Fruit fly (Drosophila melanogaster) whole organism, embryonic: ENCODE measurements around the gene Ir7g.

Experiments
- Atf-2 ChIP-seq: fragments of 200-800 bp; sonication (Bioruptor generic); optimal IDR thresholded peaks from 2 replicates; lab custom pipeline; 2016; ENCODE audit warnings: missing biosample characterization, missing genetic modification characterization
- Bteb2 ChIP-seq: fragments of 200-800 bp; sonication (Bioruptor generic); optimal IDR thresholded peaks from 2 replicates; lab custom pipeline; 2016; ENCODE audit warnings: missing biosample characterization, missing genetic modification characterization
- CG10321 ChIP-seq: fragments of 200-800 bp; sonication (Bioruptor generic); IDR thresholded peaks from 2 replicates; pipeline ENCODE4 v1.3.6; 2022; ENCODE audit warnings: missing biosample characterization, missing genetic modification characterization
- CG1233 ChIP-seq: fragments of 200-800 bp; sonication (Bioruptor generic); optimal IDR thresholded peaks from 4 replicates; lab custom pipeline; 2018; ENCODE audit warnings: missing biosample characterization, mild to moderate bottlenecking, missing genetic modification characterization
- CG13287 ChIP-seq: fragments of 200-800 bp; sonication (Bioruptor generic); IDR thresholded peaks from 2 replicates; pipeline ENCODE4 v1.3.6; 2022; ENCODE audit warnings: missing biosample characterization, missing genetic modification characterization; ENCODE audit not compliant: partially characterized antibody
- CG14667 ChIP-seq: fragments of 200-800 bp; sonication (Bioruptor generic); IDR thresholded peaks from 2 replicates; pipeline ENCODE4 v1.3.6; 2022; ENCODE audit warnings: missing biosample characterization, missing genetic modification characterization
- CG16779 ChIP-seq: fragments of 200-800 bp; sonication (Bioruptor generic); IDR thresholded peaks from 2 replicates; pipeline ENCODE4 v1.3.6; 2022; ENCODE audit warnings: missing biosample characterization, missing genetic modification characterization
- CG2120 ChIP-seq: fragments of 200-800 bp; sonication (Bioruptor generic); optimal IDR thresholded peaks from 3 replicates; lab custom pipeline; 2016; ENCODE audit warnings: missing biosample characterization, missing genetic modification characterization
- CG34224 ChIP-seq: fragments of 200-800 bp; sonication (Bioruptor generic); IDR thresholded peaks from 3 replicates; pipeline ENCODE4 v1.3.6; 2022; ENCODE audit warnings: missing biosample characterization, missing genetic modification characterization; ENCODE audit not compliant: partially characterized antibody
- CG3838 ChIP-seq: fragments of 200-800 bp; sonication (Bioruptor generic); optimal IDR thresholded peaks from 3 replicates; lab custom pipeline; 2016; ENCODE audit warnings: missing biosample characterization, missing genetic modification characterization
- CG3995 ChIP-seq: fragments of 200-800 bp; sonication (Bioruptor generic); optimal IDR thresholded peaks from 3 replicates; lab custom pipeline; 2016; ENCODE audit warnings: missing biosample characterization, missing genetic modification characterization
- CG4424 ChIP-seq: fragments of 200-800 bp; sonication (Bioruptor generic); optimal IDR thresholded peaks from 3 replicates; lab custom pipeline; 2016; ENCODE audit warnings: missing biosample characterization, missing genetic modification characterization
- CG4820 ChIP-seq: fragments of 200-800 bp; sonication (Bioruptor generic); optimal IDR thresholded peaks from 3 replicates; lab custom pipeline; 2016; ENCODE audit warnings: missing biosample characterization, missing genetic modification characterization
- CG6654 ChIP-seq: fragments of 200-800 bp; sonication (Bioruptor generic); optimal IDR thresholded peaks from 2 replicates; lab custom pipeline; 2017; ENCODE audit warnings: missing biosample characterization, mild to moderate bottlenecking, missing genetic modification characterization
- CG6791 ChIP-seq: fragments of 200-800 bp; sonication (Bioruptor generic); IDR thresholded peaks from 3 replicates; pipeline ENCODE4 v1.3.6; 2022; ENCODE audit warnings: missing biosample characterization, missing genetic modification characterization; ENCODE audit not compliant: partially characterized antibody
- CG7839 ChIP-seq: fragments of 200-800 bp; sonication (Bioruptor generic); optimal IDR thresholded peaks from 3 replicates; lab custom pipeline; 2018; ENCODE audit warnings: missing biosample characterization, mild to moderate bottlenecking, missing genetic modification characterization, moderate library complexity
- CG9215 ChIP-seq: fragments of 200-800 bp; sonication (Bioruptor generic); IDR thresholded peaks from 2 replicates; pipeline ENCODE4 v1.3.6; 2022; ENCODE audit warnings: missing biosample characterization, missing genetic modification characterization
- CTCF ChIP-seq: fragments of 200-800 bp; sonication (Bioruptor generic); optimal IDR thresholded peaks from 2 replicates; lab custom pipeline; 2017; ENCODE audit warnings: missing biosample characterization, mild to moderate bottlenecking, missing genetic modification characterization, moderate library complexity
- CoRest ChIP-seq: fragments of 200-800 bp; sonication (Bioruptor generic); optimal IDR thresholded peaks from 3 replicates; lab custom pipeline; 2018; ENCODE audit warnings: missing biosample characterization, mild to moderate bottlenecking, missing genetic modification characterization, moderate library complexity
- Dbx ChIP-seq: fragments of 200-800 bp; sonication (Bioruptor generic); IDR thresholded peaks from 3 replicates; pipeline ENCODE4 v1.3.6; 2022; ENCODE audit warnings: missing biosample characterization, missing genetic modification characterization
- Doc3 ChIP-seq: fragments of 200-800 bp; sonication (Bioruptor generic); IDR thresholded peaks from 3 replicates; pipeline ENCODE4 v1.3.6; 2022; ENCODE audit warnings: missing biosample characterization, missing genetic modification characterization; ENCODE audit not compliant: partially characterized antibody
- Ets97D ChIP-seq: fragments of 200-800 bp; sonication (Bioruptor generic); optimal IDR thresholded peaks from 3 replicates; lab custom pipeline; 2016; ENCODE audit warnings: missing biosample characterization, missing genetic modification characterization
- Hr3 ChIP-seq: fragments of 200-800 bp; sonication (Bioruptor generic); optimal IDR thresholded peaks from 3 replicates; lab custom pipeline; 2016; ENCODE audit warnings: missing biosample characterization, missing genetic modification characterization
- Hr51 ChIP-seq, 2 experiments: fragments of 200-800 bp; sonication (Bioruptor generic); optimal IDR thresholded peaks; 2 replicates in 1 of 2; 3 replicates in 1 of 2; lab custom pipeline; 2016 to 2018; ENCODE audit warnings: missing biosample characterization in 2 of 2, missing genetic modification characterization in 2 of 2, mild to moderate bottlenecking in 1 of 2, moderate library complexity in 1 of 2
- Nf-YA ChIP-seq: fragments of 200-800 bp; sonication (Bioruptor generic); IDR thresholded peaks from 2 replicates; pipeline ENCODE4 v1.3.6; 2022; ENCODE audit warnings: missing biosample characterization, missing genetic modification characterization
- Opbp ChIP-seq: fragments of 200-800 bp; sonication (Bioruptor generic); IDR thresholded peaks from 3 replicates; pipeline ENCODE4 v1.3.6; 2022; ENCODE audit warnings: missing biosample characterization, missing genetic modification characterization; ENCODE audit not compliant: partially characterized antibody
- Side ChIP-seq: fragments of 200-800 bp; sonication (Bioruptor generic); optimal IDR thresholded peaks from 2 replicates; lab custom pipeline; 2016; ENCODE audit warnings: missing biosample characterization, missing genetic modification characterization
- Six4 ChIP-seq: fragments of 200-800 bp; sonication (Bioruptor generic); optimal IDR thresholded peaks from 2 replicates; lab custom pipeline; 2016; ENCODE audit warnings: missing biosample characterization, missing genetic modification characterization
- Taf1 ChIP-seq: fragments of 200-800 bp; sonication (Bioruptor generic); IDR thresholded peaks from 2 replicates; pipeline ENCODE4 v1.3.6; 2022; ENCODE audit warnings: missing biosample characterization, missing genetic modification characterization
- Xbp1 ChIP-seq: fragments of 200-800 bp; sonication (Bioruptor generic); optimal IDR thresholded peaks from 3 replicates; lab custom pipeline; 2016; ENCODE audit warnings: missing biosample characterization, mild to moderate bottlenecking, missing genetic modification characterization
- cato ChIP-seq: fragments of 200-800 bp; sonication (Bioruptor generic); optimal IDR thresholded peaks from 2 replicates; lab custom pipeline; 2016; ENCODE audit warnings: missing biosample characterization, missing genetic modification characterization, borderline replicate concordance
- chm ChIP-seq: fragments of 200-800 bp; sonication (Bioruptor generic); IDR thresholded peaks from 2 replicates; pipeline ENCODE4 v1.3.6; 2022; ENCODE audit warnings: missing biosample characterization, missing genetic modification characterization
- gcm ChIP-seq: fragments of 200-800 bp; sonication (Bioruptor generic); optimal IDR thresholded peaks from 2 replicates; lab custom pipeline; 2019; ENCODE audit warnings: missing biosample characterization, mild to moderate bottlenecking, missing genetic modification characterization, moderate library complexity
- hb ChIP-seq: fragments of 200-800 bp; sonication (Bioruptor generic); IDR thresholded peaks from 3 replicates; pipeline ENCODE4 v1.3.6; 2022; ENCODE audit warnings: missing biosample characterization, missing genetic modification characterization; ENCODE audit not compliant: partially characterized antibody
- hkb ChIP-seq, 2 experiments: fragments of 200-800 bp in 1 of 2; fragments of >200 bp in 1 of 2; sonication (Bioruptor generic) in 1 of 2; IDR thresholded peaks in 1 of 2; optimal IDR thresholded peaks in 1 of 2; 2 replicates each; pipeline versions ENCODE4 v1.3.6 to Lab custom; 2017 to 2022; ENCODE audit warnings: missing biosample characterization in 1 of 2, missing genetic modification characterization in 1 of 2
- inv ChIP-seq: fragments of 200-800 bp; sonication (Bioruptor generic); IDR thresholded peaks from 2 replicates; pipeline ENCODE4 v1.3.6; 2022; ENCODE audit warnings: missing biosample characterization, missing genetic modification characterization; ENCODE audit not compliant: partially characterized antibody
- jumu ChIP-seq: fragments of 200-800 bp; sonication (Bioruptor generic); optimal IDR thresholded peaks from 3 replicates; lab custom pipeline; 2016; ENCODE audit warnings: missing biosample characterization, missing genetic modification characterization
- ken ChIP-seq: fragments of 200-800 bp; sonication (Bioruptor generic); IDR thresholded peaks from 3 replicates; pipeline ENCODE4 v1.3.6; 2022; ENCODE audit warnings: missing biosample characterization, missing genetic modification characterization
- kni ChIP-seq: fragments of 200-800 bp; sonication (Bioruptor generic); optimal IDR thresholded peaks from 3 replicates; lab custom pipeline; 2017; ENCODE audit warnings: mild to moderate bottlenecking, missing biosample characterization, missing genetic modification reagents, missing genetic modification characterization
- org-1 ChIP-seq: fragments of 200-800 bp; sonication (Bioruptor generic); optimal IDR thresholded peaks from 2 replicates; lab custom pipeline; 2017; ENCODE audit warnings: missing biosample characterization, missing genetic modification characterization
- pfk ChIP-seq: fragments of 200-800 bp; sonication (Bioruptor generic); optimal IDR thresholded peaks from 2 replicates; lab custom pipeline; 2018; ENCODE audit warnings: missing biosample characterization, mild to moderate bottlenecking, missing genetic modification characterization, moderate library complexity
- prd ChIP-seq, 3 experiments: fragments of >200 bp in 2 of 3; fragments of 200-800 bp in 1 of 3; sonication (Bioruptor generic) in 1 of 3; optimal IDR thresholded peaks in 2 of 3; IDR thresholded peaks in 1 of 3; 2 replicates in 2 of 3; 3 replicates in 1 of 3; pipeline versions ENCODE4 v1.3.6 to Lab custom; 2017 to 2022; ENCODE audit warnings: missing biosample characterization in 1 of 3, missing genetic modification characterization in 1 of 3
- slp2 ChIP-seq: fragments of 200-800 bp; sonication (Bioruptor generic); optimal IDR thresholded peaks from 2 replicates; lab custom pipeline; 2016; ENCODE audit warnings: missing biosample characterization, missing genetic modification characterization
- trh ChIP-seq: fragments of 200-800 bp; sonication (Bioruptor generic); optimal IDR thresholded peaks from 2 replicates; lab custom pipeline; 2016; ENCODE audit warnings: missing biosample characterization, missing genetic modification characterization
- zen ChIP-seq: fragments of 200-800 bp; sonication (Bioruptor generic); optimal IDR thresholded peaks from 3 replicates; lab custom pipeline; 2018; ENCODE audit warnings: missing biosample characterization, mild to moderate bottlenecking, missing genetic modification characterization, moderate library complexity
- zen2 ChIP-seq: fragments of 200-800 bp; sonication (Bioruptor generic); IDR thresholded peaks from 3 replicates; pipeline ENCODE4 v1.3.6; 2022; ENCODE audit warnings: missing biosample characterization, missing genetic modification characterization; ENCODE audit not compliant: partially characterized antibody
- zfh2 ChIP-seq: fragments of 200-800 bp; sonication (Bioruptor generic); optimal IDR thresholded peaks from 2 replicates; lab custom pipeline; 2016; ENCODE audit warnings: missing biosample characterization, missing genetic modification characterization

The Ir7g gene

dm6 chrX:7933210-7933915 is 48.9 kb downstream of the Ir7g start, which contains the start of the genes Dhdds and RpS14a (continued):
- TF ChIP-seq Side (GFP tag; lab: Kevin White, UChicago) = peak; percentile 45
- TF ChIP-seq pfk (GFP tag; lab: Kevin White, UChicago) = peak; percentile 41
- peak; percentile 37 for TF ChIP-seq CTCF (GFP tag; lab: Kevin White, UChicago)
- peak; percentile 72 for TF ChIP-seq inv
- peak; percentile 68 for TF ChIP-seq kni (GFP tag; lab: Kevin White, UChicago)
- peak; percentile 24 for TF ChIP-seq jumu
- TF ChIP-seq org-1 (GFP tag; lab: Kevin White, UChicago) = peak; percentile 54
- peak; percentile 69; the same call in 2 of the 3 replicates for TF ChIP-seq Doc3 (GFP tag; lab: Robert Waterston, UW)
- TF ChIP-seq ken = peak; percentile 4; the same call in 1 of the 3 replicates
- 0 out of 3 replicates have a peak, but pooled peaks have one; percentile 11 for TF ChIP-seq Dbx (GFP tag; lab: Robert Waterston, UW)
- peak; percentile 53 for TF ChIP-seq slp2
- peak; percentile 43 to 54 for TF ChIP-seq Hr51 (GFP tag; optimal IDR thresholded peaks at IDR 0.05; lab: Kevin White, UChicago)
- TF ChIP-seq CG14667 = no peak
- TF ChIP-seq chm (GFP tag; lab: Robert Waterston, UW) = no peak; the same call in 1 of the 2 replicates
- TF ChIP-seq Opbp (GFP tag; lab: Robert Waterston, UW) = peak; percentile 68
- TF ChIP-seq cato (GFP tag; lab: Kevin White, UChicago) = peak; percentile 43
- TF ChIP-seq CG16779 (GFP tag; lab: Robert Waterston, UW) = no peak
- TF ChIP-seq Ets97D (GFP tag; lab: Kevin White, UChicago) = peak; percentile 99
- TF ChIP-seq CG4424 (GFP tag; lab: Kevin White, UChicago) = peak; percentile 77
- peak; percentile 58 for TF ChIP-seq CG4820
- TF ChIP-seq CG3995 (GFP tag; lab: Kevin White, UChicago) = peak; percentile 8
- peak; percentile 54; the same call in 1 of the 2 replicates for TF ChIP-seq CG9215
- TF ChIP-seq Six4 (GFP tag; lab: Kevin White, UChicago) = peak; percentile 11
- TF ChIP-seq zen (tag; lab: Kevin White, UChicago) = peak; percentile 25
- peak; percentile 22 for TF ChIP-seq CG3838 (GFP tag; lab: Kevin White, UChicago)
- TF ChIP-seq CG34224 (GFP tag; lab: Robert Waterston, UW) = peak; percentile 67; the same call in 2 of the 3 replicates
- TF ChIP-seq CG10321 (GFP tag; lab: Robert Waterston, UW) = no peak
- TF ChIP-seq gcm (GFP tag; lab: Kevin White, UChicago) = peak; percentile 36
- TF ChIP-seq hb (GFP tag; lab: Robert Waterston, UW) = peak; percentile 75; the same call in 2 of the 3 replicates
- TF ChIP-seq CG2120 (GFP tag; lab: Kevin White, UChicago) = peak; percentile 25
- peak; percentile 52 for TF ChIP-seq trh
- peak; percentile 30 for TF ChIP-seq Bteb2 (GFP tag; lab: Kevin White, UChicago)
- TF ChIP-seq Atf-2 (GFP tag; lab: Kevin White, UChicago) = peak; percentile 17
- peak; percentile 72; the same call in 2 of the 3 replicates for TF ChIP-seq zen2 (GFP tag; lab: Robert Waterston, UW)
- TF ChIP-seq zfh2 (GFP tag; lab: Kevin White, UChicago) = peak; percentile 61
- TF ChIP-seq Nf-YA (GFP tag; lab: Robert Waterston, UW) = 0 out of 2 replicates have a peak, but pooled peaks have one; percentile 17
- peak; percentile 8 for TF ChIP-seq CG6654 (GFP tag; lab: Kevin White, UChicago)
- peak; percentile 76 for TF ChIP-seq CG13287
- TF ChIP-seq CG1233 = peak; percentile 59
- TF ChIP-seq prd (optimal IDR thresholded peaks at IDR 0.05; lab: Kevin White, UChicago) = no peak
- peak; percentile 5; the same call in 1 of the 3 replicates for TF ChIP-seq prd (GFP tag; IDR thresholded peaks at IDR 0.05; lab: Robert Waterston, UW)
- TF ChIP-seq CG6791 = peak; percentile 71; the same call in 2 of the 3 replicates
- TF ChIP-seq Xbp1 (GFP tag; lab: Kevin White, UChicago) = peak; percentile 47
- TF ChIP-seq Hr3 (GFP tag; lab: Kevin White, UChicago) = peak; percentile 25
- no peak for TF ChIP-seq Taf1 (GFP tag; lab: Robert Waterston, UW)
- TF ChIP-seq CG7839 (tag; lab: Kevin White, UChicago) = peak; percentile 40
- peak; percentile 95 for TF ChIP-seq hkb (optimal IDR thresholded peaks at IDR 0.05; lab: Kevin White, UChicago)
- TF ChIP-seq hkb (GFP tag; IDR thresholded peaks at IDR 0.05; lab: Robert Waterston, UW) = peak; percentile 46; the same call in 1 of the 2 replicates
- peak; percentile 47 for TF ChIP-seq CoRest (tag; lab: Kevin White, UChicago)
